Worm (Caenorhabditis elegans): ENCODE results near the gene C39E9.7.
A peak's percentile ranks its signal among the peaks of the same experiment; 100 is the strongest.

The C39E9.7 gene

ce11 chrIV:13104900-13105299 lies 28.4 kb upstream of the C39E9.7 start, which contains the start of gene rde-11:
rde-11 (plus strand) TSS chrIV:13105200.
- TF ChIP-seq gmeb-2 (tag; optimal IDR thresholded peaks at IDR 0.05): no peak

DNA sequence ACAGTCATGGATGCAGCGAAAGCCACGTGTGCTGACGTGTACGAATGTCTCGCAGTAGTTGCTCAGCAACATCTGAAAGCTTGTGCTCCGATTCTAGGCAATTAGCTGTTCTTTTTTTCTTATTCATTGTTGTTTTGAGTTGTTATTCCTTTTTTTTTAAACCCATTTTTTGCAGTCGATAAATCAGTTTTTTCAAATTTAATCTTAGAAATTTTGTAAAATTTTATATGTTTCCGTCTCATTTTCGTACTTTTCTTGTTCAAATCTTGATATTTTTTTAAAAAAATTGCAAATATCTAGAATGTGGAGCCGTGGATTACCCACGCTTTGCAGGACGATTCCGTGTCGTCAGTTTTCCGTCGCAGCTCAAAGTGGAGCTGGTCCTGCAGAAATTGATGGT lies 23.9 kb upstream of the C39E9.7 start, which contains the start of gene fask-1:
Gene fask-1, plus strand, starts transcription at position 301 of the 400 bp plus-strand sequence.
- TF ChIP-seq ceh-34 (tag; optimal IDR thresholded peaks at IDR 0.05) (no peak), pat-9 (tag; optimal IDR thresholded peaks at IDR 0.05) (no peak), ama-1 (optimal IDR thresholded peaks at IDR 0.05) (no peak), elt-4 (tag; optimal IDR thresholded peaks at IDR 0.05) (no peak), lin-11 (tag; optimal IDR thresholded peaks at IDR 0.05) (no peak), nhr-232 (tag; optimal IDR thresholded peaks at IDR 0.05) (no peak), eyg-1 (tag; optimal IDR thresholded peaks at IDR 0.05) (no peak), rnt-1 (tag; optimal IDR thresholded peaks at IDR 0.05) (no peak), hlh-13 (GFP tag; optimal IDR thresholded peaks at IDR 0.05) (no peak), T23F11.4 (GFP tag; optimal IDR thresholded peaks at IDR 0.05) (no peak), unc-86 (tag; optimal IDR thresholded peaks at IDR 0.05) (no peak), ceh-9 (tag; optimal IDR thresholded peaks at IDR 0.05) (no peak), ref-2 (tag; optimal IDR thresholded peaks at IDR 0.05) (no peak), ceh-2 (tag; optimal IDR thresholded peaks at IDR 0.05) (no peak), dve-1 (tag; optimal IDR thresholded peaks at IDR 0.05) (no peak), ceh-45 (GFP tag; IDR thresholded peaks at IDR 0.05) (no peak), F13H6.1 (tag; optimal IDR thresholded peaks at IDR 0.05) (no peak), zip-5 (tag; optimal IDR thresholded peaks at IDR 0.05) (no peak), sox-2 (GFP tag; IDR thresholded peaks at IDR 0.05) (no peak)

ce11 chrIV:13098652-13099051 lies 22.1 kb upstream of the C39E9.7 start, which contains the start of the genes dli-1, tin-9.2 and exos-4.1:
dli-1 (minus strand) TSS chrIV:13098792.
tin-9.2 (plus strand) TSS chrIV:13098995.
exos-4.1 (plus strand) TSS chrIV:13098999.
- peak; percentile 35 for TF ChIP-seq tbx-2 (tag; optimal IDR thresholded peaks at IDR 0.05)
- no peak for TF ChIP-seq hlh-30 (tag; optimal IDR thresholded peaks at IDR 0.05; ENCODE audit: insufficient read depth)
- TF ChIP-seq fax-1 (tag; optimal IDR thresholded peaks at IDR 0.05): peak; percentile 0
- TF ChIP-seq ttx-3 (tag; optimal IDR thresholded peaks at IDR 0.05): no peak
- TF ChIP-seq rnt-1 (tag; optimal IDR thresholded peaks at IDR 0.05): peak; percentile 2
- no peak for TF ChIP-seq nhr-11 (tag; optimal IDR thresholded peaks at IDR 0.05)
- TF ChIP-seq nfya-1 (tag; optimal IDR thresholded peaks at IDR 0.05): peak; percentile 47
- TF ChIP-seq unc-42 (tag; optimal IDR thresholded peaks at IDR 0.05): peak; percentile 95
- no peak for TF ChIP-seq pat-9 (tag; optimal IDR thresholded peaks at IDR 0.05)
- TF ChIP-seq ceh-31 (tag; optimal IDR thresholded peaks at IDR 0.05): peak; percentile 21
- no peak for TF ChIP-seq elt-2 (tag; optimal IDR thresholded peaks at IDR 0.05)
- no peak for TF ChIP-seq che-1 (tag; optimal IDR thresholded peaks at IDR 0.05)
- peak; percentile 57 for TF ChIP-seq ceh-14 (tag; optimal IDR thresholded peaks at IDR 0.05)
- peak; percentile 9 for TF ChIP-seq ceh-34 (tag; optimal IDR thresholded peaks at IDR 0.05)
- no peak for TF ChIP-seq gmeb-2 (tag; optimal IDR thresholded peaks at IDR 0.05)

DNA sequence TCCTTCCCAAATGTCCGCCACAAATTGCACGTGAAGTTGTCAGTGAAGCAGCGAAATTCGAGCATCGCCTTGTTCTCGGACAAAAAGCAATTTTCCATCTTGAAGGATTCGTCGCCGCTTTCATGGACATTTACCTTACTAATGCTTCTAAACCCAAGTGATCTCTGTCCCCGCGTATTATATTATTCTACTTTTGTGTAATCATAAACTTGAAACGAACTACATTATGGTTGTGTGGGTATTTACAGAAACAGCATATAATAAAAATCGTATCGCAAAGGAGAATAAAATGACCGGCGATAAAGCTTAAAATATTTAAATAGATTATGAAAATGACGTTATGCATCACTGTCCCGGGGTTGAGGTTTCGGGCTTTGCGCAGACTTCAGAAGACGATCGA lies 20.3 kb upstream of the C39E9.7 start:
- TF ChIP-seq hlh-8 (tag; optimal IDR thresholded peaks at IDR 0.05): no peak
- no peak for TF ChIP-seq fax-1 (tag; optimal IDR thresholded peaks at IDR 0.05)
- no peak for TF ChIP-seq ceh-30 (tag; optimal IDR thresholded peaks at IDR 0.05)
- no peak for TF ChIP-seq tbx-2 (tag; optimal IDR thresholded peaks at IDR 0.05)
- TF ChIP-seq ceh-2 (tag; optimal IDR thresholded peaks at IDR 0.05): no peak
- TF ChIP-seq ceh-45 (GFP tag; IDR thresholded peaks at IDR 0.05): no peak
- TF ChIP-seq ceh-24 (tag; optimal IDR thresholded peaks at IDR 0.05): no peak
- no peak for TF ChIP-seq lim-6 (tag; optimal IDR thresholded peaks at IDR 0.05)
- no peak for TF ChIP-seq pha-4 (tag; optimal IDR thresholded peaks at IDR 0.05)
- no peak for TF ChIP-seq ceh-34 (tag; optimal IDR thresholded peaks at IDR 0.05)
- no peak for TF ChIP-seq rnt-1 (tag; optimal IDR thresholded peaks at IDR 0.05)
- TF ChIP-seq ceh-6 (GFP tag; optimal IDR thresholded peaks at IDR 0.05): no peak
- no peak for TF ChIP-seq pha-2 (tag; optimal IDR thresholded peaks at IDR 0.05)
- TF ChIP-seq pros-1 (tag; optimal IDR thresholded peaks at IDR 0.05): no peak
- TF ChIP-seq ref-2 (tag; optimal IDR thresholded peaks at IDR 0.05): no peak

Data from whole organism, late embryonic.